Fruit fly (Drosophila melanogaster) whole organism, prepupa: ENCODE results near the gene sno.

Source experiments
- Blimp-1 ChIP-seq: fragments of 200-800 bp; sonication (Bioruptor generic); optimal IDR thresholded peaks from 3 replicates; lab custom pipeline; 2017; ENCODE audit warnings: missing biosample characterization, missing genetic modification characterization, mild to moderate bottlenecking, moderate library complexity, missing genetic modification reagents
- CG10631 ChIP-seq: fragments of 200-800 bp; sonication (Bioruptor generic); optimal IDR thresholded peaks from 2 replicates; lab custom pipeline; 2016; ENCODE audit warnings: missing biosample characterization, missing genetic modification characterization
- CG11294 ChIP-seq: fragments of 200-800 bp; sonication (Bioruptor generic); IDR thresholded peaks from 2 replicates; pipeline ENCODE4 v1.3.6; 2022; ENCODE audit warnings: missing biosample characterization, missing genetic modification characterization
- CG11762 ChIP-seq: fragments of 200-800 bp; sonication (Bioruptor generic); optimal IDR thresholded peaks from 3 replicates; lab custom pipeline; 2016; ENCODE audit warnings: missing biosample characterization, missing genetic modification characterization; ENCODE audit not compliant: insufficient read depth
- CG11902 ChIP-seq: fragments of 200-800 bp; sonication (Bioruptor generic); optimal IDR thresholded peaks from 3 replicates; lab custom pipeline; 2016; ENCODE audit warnings: missing biosample characterization, missing genetic modification characterization
- CG15336 ChIP-seq: fragments of 200-800 bp; sonication (Bioruptor generic); IDR thresholded peaks from 2 replicates; pipeline ENCODE4 v1.3.6; 2022; ENCODE audit warnings: missing biosample characterization, missing genetic modification characterization
- CG31627 ChIP-seq: fragments of 200-800 bp; sonication (Bioruptor generic); optimal IDR thresholded peaks from 3 replicates; lab custom pipeline; 2016; ENCODE audit warnings: missing biosample characterization, missing genetic modification characterization
- CG32006 ChIP-seq: fragments of 200-800 bp; sonication (Bioruptor generic); optimal IDR thresholded peaks from 3 replicates; lab custom pipeline; 2017; ENCODE audit warnings: missing biosample characterization, mild to moderate bottlenecking, missing genetic modification characterization
- CG34406 ChIP-seq: fragments of 200-800 bp; sonication (Bioruptor generic); optimal IDR thresholded peaks from 3 replicates; lab custom pipeline; 2016; ENCODE audit warnings: missing biosample characterization, missing genetic modification characterization
- CG3919 ChIP-seq: fragments of 200-800 bp; sonication (Bioruptor generic); optimal IDR thresholded peaks from 3 replicates; lab custom pipeline; 2016; ENCODE audit warnings: missing biosample characterization, missing genetic modification characterization
- CG4318 ChIP-seq: fragments of 200-800 bp; sonication (Bioruptor generic); optimal IDR thresholded peaks from 3 replicates; lab custom pipeline; 2017; ENCODE audit warnings: missing biosample characterization, mild to moderate bottlenecking, missing genetic modification characterization
- CG6163 ChIP-seq: fragments of 200-800 bp; sonication (Bioruptor generic); IDR thresholded peaks from 3 replicates; pipeline ENCODE4 v1.3.6; 2022; ENCODE audit warnings: missing biosample characterization, missing genetic modification characterization
- CG6276 ChIP-seq: fragments of 200-800 bp; sonication (Bioruptor generic); optimal IDR thresholded peaks from 2 replicates; lab custom pipeline; 2017; ENCODE audit warnings: missing biosample characterization, mild to moderate bottlenecking, missing genetic modification characterization
- CG6792 ChIP-seq: fragments of 200-800 bp; sonication (Bioruptor generic); optimal IDR thresholded peaks from 3 replicates; lab custom pipeline; 2016; ENCODE audit warnings: missing biosample characterization, missing genetic modification characterization
- CG7368 ChIP-seq: fragments of 200-800 bp; sonication (Bioruptor generic); optimal IDR thresholded peaks from 3 replicates; lab custom pipeline; 2016; ENCODE audit warnings: missing biosample characterization, missing genetic modification characterization
- CG8119 ChIP-seq: fragments of 200-800 bp; sonication (Bioruptor generic); IDR thresholded peaks from 3 replicates; pipeline ENCODE4 v1.3.6; 2022; ENCODE audit warnings: missing biosample characterization, missing genetic modification characterization
- Eip75B ChIP-seq: fragments of 200-800 bp; sonication (Bioruptor generic); optimal IDR thresholded peaks from 3 replicates; lab custom pipeline; 2016; ENCODE audit warnings: missing biosample characterization, missing genetic modification characterization
- Eip78C ChIP-seq: fragments of 200-800 bp; sonication (Bioruptor generic); peaks from one replicate; lab custom pipeline; 2016; ENCODE audit warnings: missing biosample characterization, missing genetic modification characterization
- Eip93F ChIP-seq: fragments of 200-800 bp; sonication (Bioruptor generic); optimal IDR thresholded peaks from 2 replicates; lab custom pipeline; 2016; ENCODE audit warnings: missing biosample characterization, mild to moderate bottlenecking, missing genetic modification characterization
- Ets96B ChIP-seq: fragments of 200-800 bp; optimal IDR thresholded peaks from 2 replicates; lab custom pipeline; 2019; ENCODE audit warnings: missing biosample characterization, mild to moderate bottlenecking, missing genetic modification characterization, moderate library complexity
- Gug ChIP-seq: fragments of 200-800 bp; sonication (Bioruptor generic); IDR thresholded peaks from 2 replicates; pipeline ENCODE4 v1.3.6; 2022; ENCODE audit warnings: missing biosample characterization, missing genetic modification characterization
- Hr38 ChIP-seq: sonication (Bioruptor generic); optimal IDR thresholded peaks from 2 replicates; lab custom pipeline; 2016; ENCODE audit warnings: missing biosample characterization, missing genetic modification characterization
- Hr39 ChIP-seq: fragments of 200-800 bp; sonication (Bioruptor generic); optimal IDR thresholded peaks from 2 replicates; lab custom pipeline; 2016; ENCODE audit warnings: missing biosample characterization, missing genetic modification characterization
- Hr4 ChIP-seq: fragments of 200-800 bp; sonication (Bioruptor generic); optimal IDR thresholded peaks from 3 replicates; lab custom pipeline; 2016; ENCODE audit warnings: missing biosample characterization, missing genetic modification characterization
- Lpt ChIP-seq: fragments of 200-800 bp; sonication (Bioruptor generic); optimal IDR thresholded peaks from 3 replicates; lab custom pipeline; 2016; ENCODE audit warnings: missing biosample characterization, missing genetic modification characterization
- Met ChIP-seq: fragments of 200-800 bp; sonication (Bioruptor generic); optimal IDR thresholded peaks from 3 replicates; lab custom pipeline; 2016; ENCODE audit warnings: missing biosample characterization, missing genetic modification characterization
- OdsH ChIP-seq: fragments of 200-800 bp; sonication (Bioruptor generic); optimal IDR thresholded peaks from 3 replicates; lab custom pipeline; 2016; ENCODE audit warnings: missing biosample characterization, missing genetic modification characterization
- Sox102F ChIP-seq: fragments of 200-800 bp; sonication (Bioruptor generic); optimal IDR thresholded peaks from 2 replicates; lab custom pipeline; 2016; ENCODE audit warnings: missing biosample characterization, mild to moderate bottlenecking, missing genetic modification characterization
- Sox15 ChIP-seq: fragments of 200-800 bp; sonication (Bioruptor generic); optimal IDR thresholded peaks from 3 replicates; lab custom pipeline; 2016; ENCODE audit warnings: missing biosample characterization, missing genetic modification characterization
- achi ChIP-seq: fragments of 200-800 bp; sonication (Bioruptor generic); optimal IDR thresholded peaks from 3 replicates; lab custom pipeline; 2016; ENCODE audit warnings: missing biosample characterization, missing genetic modification characterization
- cyc ChIP-seq: fragments of 200-800 bp; sonication (Bioruptor generic); optimal IDR thresholded peaks from 3 replicates; lab custom pipeline; 2016; ENCODE audit warnings: missing biosample characterization, missing genetic modification characterization
- dsx ChIP-seq: fragments of 200-800 bp; optimal IDR thresholded peaks from 3 replicates; lab custom pipeline; 2019; ENCODE audit warnings: missing biosample characterization, mild to moderate bottlenecking, missing genetic modification characterization, moderate library complexity; ENCODE audit not compliant: poor library complexity, severe bottlenecking
- esn ChIP-seq: fragments of 200-800 bp; sonication (Bioruptor generic); optimal IDR thresholded peaks from 2 replicates; lab custom pipeline; 2016; ENCODE audit warnings: missing biosample characterization, mild to moderate bottlenecking, missing genetic modification characterization, moderate library complexity
- fd59A ChIP-seq: fragments of 200-800 bp; sonication (Bioruptor generic); optimal IDR thresholded peaks from 2 replicates; lab custom pipeline; 2017; ENCODE audit warnings: missing biosample characterization, mild to moderate bottlenecking, missing genetic modification characterization, missing genetic modification reagents
- fd85E ChIP-seq: fragments of 200-800 bp; sonication (Bioruptor generic); optimal IDR thresholded peaks from 3 replicates; lab custom pipeline; 2016; ENCODE audit warnings: missing biosample characterization, missing genetic modification characterization
- fkh ChIP-seq: fragments of 200-800 bp; sonication (Bioruptor generic); optimal IDR thresholded peaks from 3 replicates; lab custom pipeline; 2017; ENCODE audit warnings: missing biosample characterization, mild to moderate bottlenecking, missing genetic modification characterization, moderate library complexity
- lz ChIP-seq: fragments of 200-800 bp; sonication (Bioruptor generic); optimal IDR thresholded peaks from 3 replicates; lab custom pipeline; 2016; ENCODE audit warnings: missing biosample characterization, missing genetic modification characterization
- net ChIP-seq: fragments of 200-800 bp; sonication (Bioruptor generic); optimal IDR thresholded peaks from 3 replicates; lab custom pipeline; 2016; ENCODE audit warnings: missing biosample characterization, missing genetic modification characterization
- pdm3 ChIP-seq: fragments of 200-800 bp; sonication (Bioruptor generic); optimal IDR thresholded peaks from 3 replicates; lab custom pipeline; 2016; ENCODE audit warnings: missing biosample characterization, missing genetic modification characterization
- salr ChIP-seq, 2 experiments: fragments of 200-800 bp; sonication (Bioruptor generic); optimal IDR thresholded peaks; 3 replicates each; lab custom pipeline; 2016 to 2018; ENCODE audit warnings: missing biosample characterization in 2 of 2, missing genetic modification characterization in 2 of 2, mild to moderate bottlenecking in 1 of 2
- spab ChIP-seq: fragments of 200-800 bp; sonication (Bioruptor generic); optimal IDR thresholded peaks from 2 replicates; lab custom pipeline; 2017; ENCODE audit warnings: missing biosample characterization, mild to moderate bottlenecking, missing genetic modification characterization, missing genetic modification reagents
- vri ChIP-seq: fragments of 200-800 bp; sonication (Bioruptor generic); optimal IDR thresholded peaks from 3 replicates; lab custom pipeline; 2016; ENCODE audit warnings: missing biosample characterization, mild to moderate bottlenecking, missing genetic modification characterization

sno gene

dm6 chrX:13238294-13238917 is 26.9 kb upstream of the sno start (continued):
- TF ChIP-seq Eip93F (GFP tag; lab: Kevin White, UChicago), result no peak
- peak; percentile 86 for TF ChIP-seq CG6276 (GFP tag; lab: Kevin White, UChicago)
- peak; percentile 80 for TF ChIP-seq CG11294 (GFP tag; lab: Robert Waterston, UW)
- TF ChIP-seq CG15336 (GFP tag; lab: Robert Waterston, UW), result peak; percentile 93
- peak; percentile 50 for TF ChIP-seq Eip75B
- TF ChIP-seq cyc (GFP tag; lab: Kevin White, UChicago), result peak; percentile 46
- no peak for TF ChIP-seq CG11902
- TF ChIP-seq CG6163 (GFP tag; lab: Robert Waterston, UW), result peak; percentile 87
- TF ChIP-seq dsx, result peak; percentile 11
- TF ChIP-seq Sox15 (GFP tag; lab: Kevin White, UChicago), result no peak
- TF ChIP-seq CG11762 (GFP tag; lab: Kevin White, UChicago), result peak; percentile 60
- peak; percentile 63 for TF ChIP-seq Met (GFP tag; lab: Kevin White, UChicago)

dm6 chrX:13236516-13237245 is 25.2 kb upstream of the sno start, which contains the start of gene CG32639:
TSS of gene CG32639 (minus strand) at chrX:13236566.
- peak; percentile 13 for TF ChIP-seq fkh (GFP tag; lab: Kevin White, UChicago)
- TF ChIP-seq pdm3 (GFP tag; lab: Kevin White, UChicago), result no peak
- no peak for TF ChIP-seq OdsH

dm6 chrX:13234738-13235470 is 23.4 kb upstream of the sno start:
- TF ChIP-seq CG11902 (no peak), Ets96B (tag; lab: Kevin White, UChicago) (no peak), cyc (GFP tag; lab: Kevin White, UChicago) (no peak), OdsH (peak; percentile 32), Hr39 (no peak), Blimp-1 (GFP tag; lab: Kevin White, UChicago) (no peak), CG11762 (GFP tag; lab: Kevin White, UChicago) (peak; percentile 32), CG6163 (GFP tag; lab: Robert Waterston, UW) (peak; percentile 55; the same call in 2 of the 3 replicates), Eip93F (GFP tag; lab: Kevin White, UChicago) (no peak), net (GFP tag; lab: Kevin White, UChicago) (peak; percentile 23), CG4318 (GFP tag; lab: Kevin White, UChicago) (no peak), CG6276 (GFP tag; lab: Kevin White, UChicago) (peak; percentile 15), Eip78C (peak; percentile 44), CG10631 (no peak), CG31627 (GFP tag; lab: Kevin White, UChicago) (no peak), lz (GFP tag; lab: Kevin White, UChicago) (no peak), Hr38 (GFP tag; lab: Kevin White, UChicago) (no peak), CG15336 (GFP tag; lab: Robert Waterston, UW) (0 out of 2 replicates have a peak, but pooled peaks have one; percentile 37), salr (GFP tag; optimal IDR thresholded peaks at IDR 0.05; lab: Kevin White, UChicago) (no peak), achi (GFP tag; lab: Kevin White, UChicago) (peak; percentile 19), Gug (no peak), esn (GFP tag; lab: Kevin White, UChicago) (peak; percentile 13), CG6792 (GFP tag; lab: Kevin White, UChicago) (no peak), spab (GFP tag; lab: Kevin White, UChicago) (no peak), pdm3 (GFP tag; lab: Kevin White, UChicago) (peak; percentile 33), fd59A (GFP tag; lab: Kevin White, UChicago) (no peak), Hr4 (GFP tag; lab: Kevin White, UChicago) (no peak), CG11294 (GFP tag; lab: Robert Waterston, UW) (no peak), Eip75B (no peak), CG8119 (GFP tag; lab: Robert Waterston, UW) (peak; percentile 65), CG7368 (GFP tag; lab: Kevin White, UChicago) (no peak), CG34406 (GFP tag; lab: Kevin White, UChicago) (peak; percentile 63), fd85E (no peak), Lpt (no peak), Sox102F (GFP tag; lab: Kevin White, UChicago) (peak; percentile 39), CG32006 (no peak), vri (peak; percentile 29), CG3919 (GFP tag; lab: Kevin White, UChicago) (no peak)
